Fruit fly (Drosophila melanogaster): ENCODE measurements around the gene parvin.

DNA sequence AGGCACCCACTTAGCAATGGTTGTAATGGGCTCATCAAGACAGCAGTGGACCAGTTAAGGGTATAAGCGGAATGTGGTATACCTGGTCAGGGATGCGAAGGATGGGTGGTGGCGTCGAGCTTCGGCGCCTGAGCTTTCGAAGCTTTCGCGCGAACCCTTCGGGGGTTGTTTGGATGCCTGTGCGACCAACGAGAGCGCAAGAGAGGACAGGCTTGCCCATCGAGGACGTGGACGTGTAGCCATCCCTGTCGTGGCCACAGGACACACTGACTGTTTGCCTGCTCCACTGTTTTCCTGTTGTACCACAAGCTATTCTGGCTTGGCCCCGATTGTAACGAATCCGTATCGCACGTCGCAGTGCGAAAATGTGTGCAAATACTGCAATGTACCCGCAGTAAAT is 10.6 kb upstream of the parvin start, which contains the start of gene CG14234:
- TF ChIP-seq Met (GFP tag; optimal IDR thresholded peaks at IDR 0.05) (no peak), CG31627 (GFP tag; optimal IDR thresholded peaks at IDR 0.05) (no peak), CG3032 (tag; optimal IDR thresholded peaks at IDR 0.05) (no peak), Sox102F (GFP tag; optimal IDR thresholded peaks at IDR 0.05) (no peak), fd59A (GFP tag; optimal IDR thresholded peaks at IDR 0.05) (no peak), Sox14 (GFP tag; optimal IDR thresholded peaks at IDR 0.05) (no peak)

All from whole organism, prepupa.